Worm (Caenorhabditis elegans): ENCODE measurements around the gene fbxc-15.
"Not testable (repeated sequence)": the region's sequence is repeated elsewhere in the genome, so short reads cannot be mapped to it uniquely, and the experiment has no call there.

fbxc-15 gene

ce11 chrII:968106-968505 is 11.1 kb upstream of the fbxc-15 start, which contains the start of gene C32B5.6:
TSS of gene C32B5.6 (plus strand) at chrII:968406.
- TF ChIP-seq W03F9.2, dao-5, him-1 (tag; optimal IDR thresholded peaks at IDR 0.05): not testable (repeated sequence)

ce11 chrII:972850-973249 is 6.4 kb upstream of the fbxc-15 start, which contains the start of gene C32B5.15:
TSS of gene C32B5.15 (minus strand) at chrII:972950.
- TF ChIP-seq W03F9.2 (tag; optimal IDR thresholded peaks at IDR 0.05), result no peak
- no peak for TF ChIP-seq dao-5 (tag; optimal IDR thresholded peaks at IDR 0.05)
- TF ChIP-seq him-1 (tag; optimal IDR thresholded peaks at IDR 0.05), result no peak

ce11 chrII:973999-974398 is 5.2 kb upstream of the fbxc-15 start, which contains the start of gene fbxc-14:
TSS of gene fbxc-14 (plus strand) at chrII:974299.
- TF ChIP-seq W03F9.2 (tag; optimal IDR thresholded peaks at IDR 0.05) (no peak), dao-5 (tag; optimal IDR thresholded peaks at IDR 0.05) (no peak), him-1 (tag; optimal IDR thresholded peaks at IDR 0.05) (no peak)

- TF ChIP-seq him-1 (tag; optimal IDR thresholded peaks at IDR 0.05) (no peak), W03F9.2 (tag; optimal IDR thresholded peaks at IDR 0.05) (no peak), dao-5 (tag; optimal IDR thresholded peaks at IDR 0.05) (no peak)
Measured at ce11 chrII:982842-983241, 3.6 kb downstream of the fbxc-15 start, which contains the start of gene srh-274. TSS of gene srh-274 (plus strand) at chrII:983142.

- TF ChIP-seq dao-5, W03F9.2, him-1 (tag; optimal IDR thresholded peaks at IDR 0.05): not testable (repeated sequence)
Measured at ce11 chrII:985703-986102, 6.5 kb downstream of the fbxc-15 start, which contains the start of gene fbxc-40. TSS of gene fbxc-40 (plus strand) at chrII:986003.

- TF ChIP-seq W03F9.2 (tag; optimal IDR thresholded peaks at IDR 0.05) (no peak), him-1 (tag; optimal IDR thresholded peaks at IDR 0.05) (no peak), dao-5 (tag; optimal IDR thresholded peaks at IDR 0.05) (no peak)
Measured at ce11 chrII:988437-988836, 9.2 kb downstream of the fbxc-15 start, which contains the start of gene fbxc-39. TSS of gene fbxc-39 (plus strand) at chrII:988737.

ce11 chrII:991300-991699 is 12.1 kb downstream of the fbxc-15 start, which contains the start of gene fbxc-42:
TSS of gene fbxc-42 (plus strand) at chrII:991600.
- TF ChIP-seq dao-5 (tag; optimal IDR thresholded peaks at IDR 0.05) (no peak), W03F9.2 (tag; optimal IDR thresholded peaks at IDR 0.05) (no peak), him-1 (tag; optimal IDR thresholded peaks at IDR 0.05) (no peak)

- not testable (repeated sequence) for TF ChIP-seq dao-5, him-1, W03F9.2 (tag; optimal IDR thresholded peaks at IDR 0.05)
Measured at ce11 chrII:994231-994630, 15.0 kb downstream of the fbxc-15 start, which contains the start of gene F45D11.7. TSS of gene F45D11.7 (plus strand) at chrII:994531.

ce11 chrII:996112-996511 is 16.9 kb downstream of the fbxc-15 start, which contains the start of gene F45D11.11:
TSS of gene F45D11.11 (minus strand) at chrII:996212.
- TF ChIP-seq dao-5, him-1, W03F9.2 (tag; optimal IDR thresholded peaks at IDR 0.05): not testable (repeated sequence)

- no peak for TF ChIP-seq dao-5 (tag; optimal IDR thresholded peaks at IDR 0.05)
- no peak for TF ChIP-seq him-1 (tag; optimal IDR thresholded peaks at IDR 0.05)
- TF ChIP-seq W03F9.2 (tag; optimal IDR thresholded peaks at IDR 0.05), result no peak
Measured at ce11 chrII:999493-999892, 20.3 kb downstream of the fbxc-15 start, which contains the start of gene fbxb-29. TSS of gene fbxb-29 (minus strand) at chrII:999593.

- TF ChIP-seq him-1 (tag; optimal IDR thresholded peaks at IDR 0.05), result no peak
- no peak for TF ChIP-seq dao-5 (tag; optimal IDR thresholded peaks at IDR 0.05)
- TF ChIP-seq W03F9.2 (tag; optimal IDR thresholded peaks at IDR 0.05), result no peak
Measured at ce11 chrII:1001351-1001750, 22.1 kb downstream of the fbxc-15 start, which contains the start of the genes fbxb-30 and F45D11.5. TSS of gene fbxb-30 (minus strand) at chrII:1001451. TSS of gene F45D11.5 (plus strand) at chrII:1001702.

ce11 chrII:1006375-1006774 is 27.2 kb downstream of the fbxc-15 start, which contains the start of gene F45D11.14:
TSS of gene F45D11.14 (minus strand) at chrII:1006475.
- TF ChIP-seq dao-5, W03F9.2, him-1 (tag; optimal IDR thresholded peaks at IDR 0.05): not testable (repeated sequence)

- TF ChIP-seq him-1, dao-5, W03F9.2 (tag; optimal IDR thresholded peaks at IDR 0.05): not testable (repeated sequence)
Measured at ce11 chrII:1024684-1025083, 45.5 kb downstream of the fbxc-15 start, which contains the start of gene btb-11. TSS of gene btb-11 (minus strand) at chrII:1024784.

ce11 chrII:1026670-1027069 is 47.4 kb downstream of the fbxc-15 start, which contains the start of gene M01D1.12:
TSS of gene M01D1.12 (plus strand) at chrII:1026970.
- TF ChIP-seq him-1 (tag; optimal IDR thresholded peaks at IDR 0.05) (no peak), W03F9.2 (tag; optimal IDR thresholded peaks at IDR 0.05) (no peak), dao-5 (tag; optimal IDR thresholded peaks at IDR 0.05) (no peak)

All from whole organism, L4/young adult.